Fruit fly (Drosophila melanogaster): Measurements from ENCODE around the gene beat-VII.

beat-VII gene

DNA sequence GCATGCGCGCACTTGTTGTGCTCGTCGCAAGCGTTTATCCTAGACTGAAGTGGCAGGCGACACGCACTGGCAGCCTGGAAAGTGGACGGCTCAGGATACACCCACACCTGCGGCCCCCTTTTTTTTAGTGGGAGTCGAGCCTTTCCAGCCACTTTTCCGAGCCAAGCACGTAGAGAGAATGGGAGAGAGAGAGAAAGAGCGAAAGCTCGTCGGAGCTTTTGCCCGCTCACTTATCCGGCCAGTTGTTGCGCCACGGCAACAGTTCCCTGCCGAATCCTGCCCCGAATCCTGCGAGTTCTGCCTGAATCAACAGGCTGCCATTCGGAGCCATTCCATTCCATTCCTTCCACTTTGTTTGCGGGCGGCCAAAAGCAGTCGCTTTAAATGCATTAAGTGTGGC lies at the start of gene beat-VII:
Gene beat-VII, minus strand, starts transcription at position 20 of the 400 bp plus-strand sequence.
- TF ChIP-seq CG8478 (optimal IDR thresholded peaks at IDR 0.05) (no peak), CTCF (optimal IDR thresholded peaks at IDR 0.05) (no peak)

DNA sequence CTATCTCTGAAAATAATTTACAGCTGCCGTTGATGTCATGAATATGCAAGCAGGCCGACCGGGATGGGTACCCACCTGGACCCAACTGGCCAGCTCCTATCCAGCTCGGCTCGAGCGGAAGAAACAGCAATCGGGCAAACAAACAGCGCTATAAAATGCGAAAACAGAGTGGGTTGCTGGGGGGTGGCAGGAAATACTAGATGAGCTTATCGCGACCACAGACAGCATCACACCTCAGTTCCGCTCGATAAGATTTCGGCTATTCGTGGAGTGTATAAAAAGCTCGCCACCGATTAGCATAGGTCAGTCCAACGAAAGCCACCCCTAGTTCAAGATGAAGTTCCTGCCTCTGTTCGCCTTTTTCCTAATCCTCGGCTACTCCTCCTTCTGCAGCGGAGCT lies 46.7 kb upstream of the beat-VII start, which contains the start of gene CG14245:
Gene CG14245, plus strand, starts transcription at position 301 of the 400 bp plus-strand sequence.
- TF ChIP-seq CTCF (optimal IDR thresholded peaks at IDR 0.05): no peak
- TF ChIP-seq CG8478 (optimal IDR thresholded peaks at IDR 0.05): no peak

DNA sequence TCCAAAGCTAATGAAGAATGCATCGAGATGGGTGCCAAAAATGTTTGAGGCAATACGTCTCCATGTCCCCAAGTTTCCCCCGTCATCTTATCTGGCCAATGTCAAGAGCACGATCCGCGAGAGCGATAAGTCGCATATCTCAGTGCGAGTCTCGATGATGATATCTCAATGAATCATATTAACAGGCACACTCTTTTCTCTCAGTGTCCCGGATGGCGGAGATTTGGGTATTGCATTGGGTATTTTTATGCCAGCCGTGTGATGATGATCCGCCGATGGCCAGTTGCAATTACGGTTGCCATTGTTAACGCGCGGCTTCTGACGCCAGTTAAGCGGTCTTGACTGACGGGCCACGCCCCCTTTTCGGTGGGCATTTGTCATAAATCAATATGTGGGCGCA lies 45.2 kb upstream of the beat-VII start, which contains the start of gene CG14246:
Gene CG14246, plus strand, starts transcription at position 301 of the 400 bp plus-strand sequence.
- TF ChIP-seq CG8478 (optimal IDR thresholded peaks at IDR 0.05): no peak
- no peak for TF ChIP-seq CTCF (optimal IDR thresholded peaks at IDR 0.05)

DNA sequence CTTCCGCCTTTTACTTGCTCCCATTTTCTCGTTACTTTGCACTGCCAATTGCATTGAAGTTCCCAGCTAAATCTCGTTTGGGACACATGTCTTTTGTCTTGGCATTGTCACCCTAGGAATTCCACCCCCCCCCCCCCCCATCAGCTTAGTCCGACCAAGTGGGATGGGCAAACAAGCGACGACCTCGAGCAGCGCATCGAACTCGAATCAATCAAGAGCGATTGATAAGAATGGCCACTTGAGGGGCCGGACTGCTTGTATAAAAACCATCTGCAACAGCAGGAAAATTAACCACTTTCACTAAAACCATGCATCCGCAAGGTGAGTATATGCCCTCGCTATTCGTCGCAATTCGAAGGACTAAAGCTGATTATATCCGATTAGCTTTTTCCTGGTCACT lies 44.1 kb upstream of the beat-VII start, which contains the start of gene CG14244:
Gene CG14244, plus strand, starts transcription at position 301 of the 400 bp plus-strand sequence.
- TF ChIP-seq CG8478 (optimal IDR thresholded peaks at IDR 0.05): no peak
- no peak for TF ChIP-seq CTCF (optimal IDR thresholded peaks at IDR 0.05)

DNA sequence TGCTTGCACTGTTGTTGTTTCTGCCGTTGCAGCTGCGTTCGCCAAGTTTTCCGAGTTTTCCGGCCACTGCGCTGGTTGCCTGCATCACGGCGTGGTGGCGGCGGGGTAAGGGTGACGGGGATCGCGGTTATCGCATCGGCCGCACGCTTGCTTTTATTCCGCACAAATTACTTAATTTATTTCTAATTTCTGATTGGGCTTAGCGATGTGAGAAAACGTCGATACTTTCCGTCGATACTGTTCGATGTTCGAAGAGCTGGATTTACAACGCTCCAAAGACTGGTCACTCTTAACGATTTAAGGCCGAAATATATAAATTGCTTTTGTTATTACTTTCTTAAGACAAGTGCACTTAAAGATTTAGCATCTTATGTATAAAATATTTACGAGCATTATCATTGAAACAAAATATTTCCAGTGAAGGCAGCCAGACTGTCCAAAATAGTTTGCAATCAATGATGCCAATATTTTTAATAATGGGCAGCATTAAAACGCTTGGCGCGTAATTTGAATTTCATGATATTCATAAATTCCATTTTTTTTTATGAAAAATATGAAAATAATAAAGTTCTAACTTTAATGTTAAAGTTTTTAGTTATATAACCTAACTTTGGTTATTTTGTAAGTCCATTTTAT lies 43.3 kb upstream of the beat-VII start, which contains the start of gene CG6420:
Gene CG6420, minus strand, starts transcription at position 240 of the 636 bp plus-strand sequence.
- no peak for TF ChIP-seq CTCF (optimal IDR thresholded peaks at IDR 0.05)
- TF ChIP-seq CG8478 (optimal IDR thresholded peaks at IDR 0.05): no peak

DNA sequence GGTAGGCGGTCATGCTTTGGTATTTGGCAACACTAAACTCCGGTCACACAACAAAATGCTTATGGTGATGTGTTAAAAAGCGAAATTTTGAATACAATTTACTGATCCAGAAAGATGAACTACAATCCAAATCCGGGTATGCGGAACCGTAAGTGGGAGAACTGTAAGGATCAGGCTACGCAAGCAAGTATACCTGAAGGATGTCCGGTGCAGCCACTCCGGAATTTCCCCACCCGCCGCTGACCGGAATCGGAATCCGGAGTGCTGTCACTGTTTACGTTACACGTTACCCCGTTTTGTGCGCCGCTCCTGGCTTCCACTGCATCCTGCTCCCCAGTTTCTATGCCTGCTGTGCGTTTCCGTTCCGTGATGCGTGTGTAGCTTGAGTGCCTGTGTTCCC lies 36.1 kb upstream of the beat-VII start, which contains the start of gene Yif1:
Gene Yif1, plus strand, starts transcription at position 8 of the 400 bp plus-strand sequence.
- TF ChIP-seq CTCF (optimal IDR thresholded peaks at IDR 0.05) (no peak), CG8478 (optimal IDR thresholded peaks at IDR 0.05) (no peak)

DNA sequence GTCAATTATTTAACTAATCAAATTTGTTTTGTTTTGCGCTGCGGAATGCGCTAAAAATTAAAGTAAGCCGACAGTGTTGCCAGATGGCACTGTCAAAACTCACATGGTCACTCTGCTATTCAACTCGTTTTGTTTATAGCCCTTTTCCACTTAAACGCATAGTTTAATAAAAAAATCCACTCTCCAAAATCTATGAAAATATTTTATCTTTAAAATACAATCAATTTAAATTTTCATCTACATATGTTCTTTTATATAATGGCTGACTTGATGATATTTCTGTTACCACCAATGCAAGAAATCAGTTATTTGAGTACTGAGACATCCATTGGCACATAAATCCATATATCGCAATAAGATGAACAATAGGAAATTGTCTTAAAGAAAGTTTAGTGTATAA lies 35.5 kb upstream of the beat-VII start, which contains the start of gene CG6425:
Gene CG6425, minus strand, starts transcription at position 95 of the 400 bp plus-strand sequence.
- TF ChIP-seq CG8478 (optimal IDR thresholded peaks at IDR 0.05): no peak
- TF ChIP-seq CTCF (optimal IDR thresholded peaks at IDR 0.05): peak in 1 of 2 experiments; percentile 20

DNA sequence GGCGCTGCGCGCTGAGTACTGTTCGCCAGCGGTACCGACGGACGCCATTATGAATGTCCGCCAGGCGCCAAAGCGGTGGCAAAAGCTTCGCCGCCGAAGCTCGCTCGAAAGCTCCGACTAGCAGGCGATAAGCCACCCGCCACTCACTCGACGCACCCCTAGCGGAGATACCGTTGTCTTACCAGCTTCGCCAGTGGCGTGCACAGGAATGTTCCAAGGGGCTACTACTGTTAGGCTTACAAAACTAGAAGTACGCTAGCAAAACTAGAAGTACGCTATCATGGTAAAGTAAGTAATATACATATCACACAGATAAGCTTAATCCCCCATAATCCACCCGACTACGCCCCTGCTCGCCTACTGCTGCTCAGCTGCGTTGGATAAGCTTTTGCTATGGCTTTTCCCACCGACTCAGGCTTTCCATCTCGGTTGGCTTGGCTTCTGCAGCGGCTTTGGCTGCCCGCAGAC lies 32.4 kb upstream of the beat-VII start, which contains the start of gene amon:
Gene amon, minus strand, starts transcription at position 51 of the 468 bp plus-strand sequence.
- TF ChIP-seq CTCF (optimal IDR thresholded peaks at IDR 0.05) (no peak), CG8478 (optimal IDR thresholded peaks at IDR 0.05) (no peak)

DNA sequence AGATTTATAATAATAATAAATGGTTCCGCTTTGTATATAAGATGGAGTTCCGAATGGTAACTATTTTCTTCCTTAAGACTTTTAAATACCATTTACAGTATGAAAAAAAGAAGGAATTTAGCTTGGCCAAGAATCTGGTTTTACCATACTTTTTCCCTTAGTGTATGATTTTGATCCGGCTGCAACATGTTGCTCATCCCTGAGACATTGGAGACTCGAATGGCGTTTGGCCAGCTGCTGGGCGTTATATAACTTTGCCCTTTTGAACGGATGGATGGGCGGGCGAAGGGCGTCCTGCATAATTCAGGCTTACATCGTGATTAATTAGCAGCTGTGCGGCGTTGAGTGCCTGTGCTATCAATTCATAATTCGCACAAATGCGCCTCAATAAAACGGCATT lies 22.5 kb upstream of the beat-VII start:
- no peak for TF ChIP-seq CTCF (optimal IDR thresholded peaks at IDR 0.05)
- no peak for TF ChIP-seq CG8478 (optimal IDR thresholded peaks at IDR 0.05)

DNA sequence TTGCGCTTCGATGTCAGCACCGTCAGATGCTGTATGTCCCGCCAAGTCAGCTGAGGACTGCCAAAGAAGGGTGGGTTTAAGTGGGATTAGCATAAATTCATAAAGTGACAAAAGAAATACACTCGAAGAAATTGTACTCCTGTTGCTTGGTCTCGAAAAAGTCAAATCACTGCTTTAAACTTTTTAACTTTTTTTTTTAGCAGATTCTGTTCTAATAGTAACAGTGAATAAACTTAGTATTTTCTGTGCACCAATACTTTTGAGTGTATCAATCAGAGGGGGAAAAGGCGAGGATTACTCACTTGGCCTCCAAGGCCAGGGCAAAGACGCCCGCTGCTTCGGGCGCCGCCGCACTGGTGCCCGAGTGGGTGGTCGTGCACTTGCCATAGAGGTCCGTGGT lies 18.4 kb upstream of the beat-VII start:
- no peak for TF ChIP-seq CTCF (optimal IDR thresholded peaks at IDR 0.05)
- no peak for TF ChIP-seq CG8478 (optimal IDR thresholded peaks at IDR 0.05)

DNA sequence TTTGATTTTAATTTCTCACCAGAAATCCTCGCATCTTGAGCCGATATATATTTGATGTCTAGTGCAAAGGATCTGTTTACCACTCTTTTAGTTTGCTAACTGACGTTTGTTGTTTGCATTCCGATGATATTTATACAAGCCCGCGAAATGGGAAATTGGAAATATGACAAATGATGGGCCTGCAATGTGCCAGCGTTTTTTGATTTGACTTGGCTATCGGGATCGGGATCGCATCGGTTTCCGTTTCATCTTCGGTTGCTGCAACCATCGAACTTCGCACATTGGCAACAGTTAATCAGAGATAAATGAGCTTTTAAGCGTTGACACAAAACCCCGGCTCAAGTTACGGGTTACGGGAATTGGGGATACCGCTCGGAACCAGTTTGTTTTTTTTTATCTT lies 11.7 kb upstream of the beat-VII start, which contains the start of gene TwdlQ:
Gene TwdlQ, minus strand, starts transcription at position 101 of the 400 bp plus-strand sequence.
- TF ChIP-seq CG8478 (optimal IDR thresholded peaks at IDR 0.05) (no peak), CTCF (optimal IDR thresholded peaks at IDR 0.05) (no peak)

DNA sequence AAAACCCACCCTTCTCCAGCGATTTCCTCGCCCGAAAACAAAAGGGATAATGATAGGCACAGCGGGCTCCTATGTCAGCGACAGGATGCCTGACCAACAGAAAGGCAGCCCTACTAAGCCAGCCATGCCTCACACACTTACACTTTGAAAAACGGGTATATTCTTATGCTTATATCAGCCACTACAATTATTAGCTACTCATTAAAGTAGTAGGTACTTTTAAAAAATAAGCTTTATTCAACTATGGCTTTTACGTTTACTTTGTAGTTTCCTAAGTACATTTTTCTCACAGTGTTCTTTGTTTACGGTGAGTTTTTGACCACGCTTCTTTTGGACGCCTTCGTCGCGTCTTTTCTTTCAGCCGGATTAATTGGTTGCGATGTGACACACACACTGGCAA lies 8.4 kb upstream of the beat-VII start:
- no peak for TF ChIP-seq CG8478 (optimal IDR thresholded peaks at IDR 0.05)
- no peak for TF ChIP-seq CTCF (optimal IDR thresholded peaks at IDR 0.05)

DNA sequence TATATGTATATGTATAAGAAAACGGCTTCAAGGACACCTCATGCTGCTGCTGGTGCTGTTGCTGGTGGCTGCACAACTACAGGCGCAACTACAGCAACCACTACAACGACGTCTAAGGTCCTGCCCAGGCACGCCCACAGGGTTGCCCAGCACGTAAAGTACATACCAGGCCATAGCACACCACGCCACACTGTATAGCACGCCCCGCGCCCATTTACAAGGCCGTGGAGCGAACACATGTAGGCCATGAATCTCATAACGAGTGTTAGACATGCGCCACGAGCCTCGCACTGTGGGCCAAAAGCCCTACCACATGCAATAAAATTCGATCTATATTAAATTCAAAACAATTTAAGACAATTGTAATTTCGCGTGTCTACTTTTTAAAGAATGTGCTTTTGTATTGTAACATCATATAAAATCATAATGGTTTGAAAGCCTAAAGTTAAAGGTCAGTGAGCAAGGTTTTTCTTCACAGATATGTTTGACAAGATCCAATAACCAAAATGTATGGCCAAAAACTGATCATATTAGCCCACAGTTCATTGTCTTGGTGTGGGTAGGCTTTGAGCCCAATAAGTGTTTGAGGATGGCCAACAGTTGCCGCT lies 10.1 kb downstream of the beat-VII start:
- TF ChIP-seq CG8478 (optimal IDR thresholded peaks at IDR 0.05): no peak
- no peak for TF ChIP-seq CTCF (optimal IDR thresholded peaks at IDR 0.05)

DNA sequence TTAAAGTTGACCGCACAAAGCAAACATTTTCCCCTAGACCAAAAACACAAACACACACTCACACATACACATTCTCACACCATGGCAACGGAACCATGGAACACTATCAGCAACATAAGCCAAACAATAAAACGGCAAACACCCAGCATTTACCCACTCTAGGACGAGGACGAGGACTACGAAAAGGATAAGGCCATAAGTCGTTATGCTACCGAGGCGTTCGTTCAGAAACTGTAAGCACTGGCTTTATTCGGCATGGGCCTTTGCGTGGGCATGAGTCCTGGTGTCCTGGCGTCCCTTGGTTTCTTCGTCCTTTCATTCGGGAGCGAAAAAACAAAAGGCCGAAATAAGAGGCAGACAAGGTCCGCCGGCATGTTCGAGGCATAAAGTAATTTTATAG lies 11.5 kb downstream of the beat-VII start:
- TF ChIP-seq CG8478 (optimal IDR thresholded peaks at IDR 0.05) (no peak), CTCF (optimal IDR thresholded peaks at IDR 0.05) (no peak)

DNA sequence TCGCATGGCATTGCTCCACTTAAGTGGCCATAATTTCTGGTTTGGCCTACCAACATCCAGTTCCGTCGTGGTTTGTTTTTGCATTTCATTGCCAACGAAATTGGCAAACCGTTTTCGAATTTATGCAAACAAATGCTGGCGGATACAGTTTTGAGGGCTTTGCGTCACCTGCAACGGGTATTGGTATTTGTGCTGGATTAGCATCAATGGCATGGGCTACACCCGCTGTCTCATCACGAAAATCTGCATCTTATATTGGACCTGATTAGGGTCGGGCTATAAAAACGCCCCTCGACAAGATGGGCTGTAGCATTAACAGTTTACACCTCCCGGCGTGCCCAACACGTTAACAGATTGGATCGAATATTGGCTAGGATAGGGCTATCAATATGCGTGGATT lies 25.6 kb downstream of the beat-VII start, which contains the start of gene Tb:
Gene Tb, plus strand, starts transcription at position 301 of the 400 bp plus-strand sequence.
- TF ChIP-seq CG8478 (optimal IDR thresholded peaks at IDR 0.05) (no peak), CTCF (optimal IDR thresholded peaks at IDR 0.05) (no peak)
